Fruit fly (Drosophila melanogaster) whole organism, embryonic: ENCODE data around the gene Smu1.

Experiments used
- Asciz ChIP-seq: fragments of 200-800 bp; sonication (Bioruptor generic); optimal IDR thresholded peaks from 2 replicates; lab custom pipeline; 2017; ENCODE audit warnings: missing biosample characterization, mild to moderate bottlenecking, missing genetic modification characterization, missing genetic modification reagents
- C15 ChIP-seq: fragments of 200-800 bp; sonication (Bioruptor generic); IDR thresholded peaks from 3 replicates; pipeline ENCODE4 v1.3.6; 2022; ENCODE audit warnings: missing biosample characterization, missing genetic modification characterization
- CG10147 ChIP-seq: fragments of 200-800 bp; sonication (Bioruptor generic); optimal IDR thresholded peaks from 2 replicates; lab custom pipeline; 2019; ENCODE audit warnings: missing biosample characterization, mild to moderate bottlenecking, missing genetic modification characterization, moderate library complexity
- CG10274 ChIP-seq: fragments of 200-800 bp; sonication (Bioruptor generic); optimal IDR thresholded peaks from 3 replicates; lab custom pipeline; 2017; ENCODE audit warnings: missing biosample characterization, mild to moderate bottlenecking, missing genetic modification characterization
- CG10431 ChIP-seq: fragments of 200-800 bp; sonication (Bioruptor generic); optimal IDR thresholded peaks from 3 replicates; lab custom pipeline; 2018; ENCODE audit warnings: missing biosample characterization, mild to moderate bottlenecking, missing genetic modification characterization
- CG11085 ChIP-seq: fragments of 200-800 bp; sonication (Bioruptor generic); IDR thresholded peaks from 2 replicates; pipeline ENCODE4 v1.3.6; 2022; ENCODE audit warnings: missing biosample characterization, missing genetic modification characterization
- CG11560 ChIP-seq: fragments of 200-800 bp; sonication (Bioruptor generic); IDR thresholded peaks from 3 replicates; pipeline ENCODE4 v1.3.6; 2022; ENCODE audit warnings: missing biosample characterization, missing genetic modification characterization
- CG12071 ChIP-seq: fragments of 200-800 bp; sonication (Bioruptor generic); optimal IDR thresholded peaks from 3 replicates; lab custom pipeline; 2018; ENCODE audit warnings: missing biosample characterization, mild to moderate bottlenecking, missing genetic modification characterization
- CG13624 ChIP-seq: fragments of 200-800 bp; sonication (Bioruptor generic); optimal IDR thresholded peaks from 2 replicates; lab custom pipeline; 2016; ENCODE audit warnings: missing biosample characterization, missing genetic modification characterization
- CG14667 ChIP-seq: fragments of 200-800 bp; sonication (Bioruptor generic); IDR thresholded peaks from 2 replicates; pipeline ENCODE4 v1.3.6; 2022; ENCODE audit warnings: missing biosample characterization, missing genetic modification characterization
- CG14965 ChIP-seq: fragments of 200-800 bp; sonication (Bioruptor generic); optimal IDR thresholded peaks from 2 replicates; lab custom pipeline; 2016; ENCODE audit warnings: missing biosample characterization, missing genetic modification characterization, borderline replicate concordance
- CG15479 ChIP-seq: fragments of 200-800 bp; sonication (Bioruptor generic); optimal IDR thresholded peaks from 3 replicates; lab custom pipeline; 2019; ENCODE audit warnings: missing biosample characterization, mild to moderate bottlenecking, missing genetic modification characterization, moderate library complexity
- CG1602 ChIP-seq: fragments of 200-800 bp; sonication (Bioruptor generic); optimal IDR thresholded peaks from 3 replicates; lab custom pipeline; 2016; ENCODE audit warnings: missing biosample characterization, missing genetic modification characterization
- CG16813 ChIP-seq: fragments of 200-800 bp; sonication (Bioruptor generic); IDR thresholded peaks from 3 replicates; pipeline ENCODE4 v1.3.6; 2022; ENCODE audit warnings: missing biosample characterization, missing genetic modification characterization; ENCODE audit not compliant: partially characterized antibody
- CG17568 ChIP-seq: fragments of 200-800 bp; sonication (Bioruptor generic); optimal IDR thresholded peaks from 2 replicates; lab custom pipeline; 2018; ENCODE audit warnings: missing biosample characterization, mild to moderate bottlenecking, missing genetic modification characterization, moderate library complexity
- CG1792 ChIP-seq: fragments of 200-800 bp; sonication (Bioruptor generic); optimal IDR thresholded peaks from 2 replicates; lab custom pipeline; 2016; ENCODE audit warnings: missing biosample characterization, missing genetic modification characterization
- CG18011 ChIP-seq: fragments of 200-800 bp; sonication (Bioruptor generic); optimal IDR thresholded peaks from 2 replicates; lab custom pipeline; 2017; ENCODE audit warnings: missing biosample characterization, missing genetic modification characterization, mild to moderate bottlenecking, moderate library complexity, missing genotype
- CG2202 ChIP-seq: fragments of 200-800 bp; sonication (Bioruptor generic); optimal IDR thresholded peaks from 2 replicates; lab custom pipeline; 2018; ENCODE audit warnings: missing biosample characterization, mild to moderate bottlenecking, missing genetic modification characterization
- CG2889 ChIP-seq: fragments of 200-800 bp; sonication (Bioruptor generic); IDR thresholded peaks from 3 replicates; pipeline ENCODE4 v1.3.6; 2022; ENCODE audit warnings: missing biosample characterization, missing genetic modification characterization
- CG3726 ChIP-seq: fragments of 200-800 bp; sonication (Bioruptor generic); IDR thresholded peaks from 3 replicates; pipeline ENCODE4, ENCODE4 v1.3.6; 2022; ENCODE audit warnings: missing biosample characterization, missing genetic modification characterization
- CG4707 ChIP-seq: fragments of 200-800 bp; sonication (Bioruptor generic); optimal IDR thresholded peaks from 2 replicates; lab custom pipeline; 2018; ENCODE audit warnings: missing biosample characterization, mild to moderate bottlenecking, missing genetic modification characterization, moderate library complexity
- CG6175 ChIP-seq: fragments of 200-800 bp; sonication (Bioruptor generic); IDR thresholded peaks from 3 replicates; pipeline ENCODE4 v1.3.6; 2022; ENCODE audit warnings: missing biosample characterization, missing genetic modification characterization
- CG7556 ChIP-seq: fragments of 200-800 bp; sonication (Bioruptor generic); optimal IDR thresholded peaks from 2 replicates; lab custom pipeline; 2017; ENCODE audit warnings: missing biosample characterization, mild to moderate bottlenecking, missing genetic modification characterization
- CG8290 ChIP-seq, 3 experiments: fragments of 200-800 bp; sonication (Bioruptor generic); optimal IDR thresholded peaks; 2 replicates each; lab custom pipeline; 2016 to 2019; ENCODE audit warnings: missing biosample characterization in 3 of 3, missing genetic modification characterization in 3 of 3, mild to moderate bottlenecking in 2 of 3, moderate library complexity in 1 of 3
- Dll ChIP-seq: fragments of 200-800 bp; sonication (Bioruptor generic); IDR thresholded peaks from 4 replicates; pipeline ENCODE4 v1.3.6; 2022; ENCODE audit warnings: missing biosample characterization, missing genetic modification characterization; ENCODE audit not compliant: partially characterized antibody
- E2f2 ChIP-seq: fragments of 200-800 bp; sonication (Bioruptor generic); IDR thresholded peaks from 2 replicates; pipeline ENCODE4 v1.3.6; 2022; ENCODE audit warnings: missing biosample characterization, missing genetic modification characterization
- Fer3 ChIP-seq: fragments of 200-800 bp; sonication (Bioruptor generic); optimal IDR thresholded peaks from 2 replicates; lab custom pipeline; 2018; ENCODE audit warnings: missing biosample characterization, mild to moderate bottlenecking, missing genetic modification characterization, moderate library complexity
- Mad ChIP-seq: fragments of 200-800 bp; sonication (Bioruptor generic); optimal IDR thresholded peaks from 2 replicates; lab custom pipeline; 2016; ENCODE audit warnings: missing biosample characterization, missing genetic modification characterization
- Nf-YA ChIP-seq: fragments of 200-800 bp; sonication (Bioruptor generic); IDR thresholded peaks from 2 replicates; pipeline ENCODE4 v1.3.6; 2022; ENCODE audit warnings: missing biosample characterization, missing genetic modification characterization
- Oaz ChIP-seq: fragments of 200-800 bp; sonication (Bioruptor generic); IDR thresholded peaks from 2 replicates; pipeline ENCODE4 v1.3.6; 2022; ENCODE audit warnings: missing biosample characterization, missing genetic modification characterization
- Opbp ChIP-seq: fragments of 200-800 bp; sonication (Bioruptor generic); IDR thresholded peaks from 3 replicates; pipeline ENCODE4 v1.3.6; 2022; ENCODE audit warnings: missing biosample characterization, missing genetic modification characterization; ENCODE audit not compliant: partially characterized antibody
- Pdp1 ChIP-seq, 2 experiments: fragments of 200-800 bp; sonication (Bioruptor generic); optimal IDR thresholded peaks; 3 replicates each; lab custom pipeline; 2016; ENCODE audit warnings: missing biosample characterization in 2 of 2, missing genetic modification characterization in 2 of 2, mild to moderate bottlenecking in 1 of 2, moderate library complexity in 1 of 2
- Ptx1 ChIP-seq: fragments of 200-800 bp; sonication (Bioruptor generic); IDR thresholded peaks from 2 replicates; pipeline ENCODE4 v1.3.6; 2022; ENCODE audit warnings: missing biosample characterization, missing genetic modification characterization
- bsh ChIP-seq, 2 experiments: fragments of 200-800 bp; sonication (Bioruptor generic); optimal IDR thresholded peaks; 2 replicates each; lab custom pipeline; 2017 to 2018; ENCODE audit warnings: mild to moderate bottlenecking in 2 of 2, missing biosample characterization in 2 of 2, missing genetic modification characterization in 2 of 2, moderate library complexity in 1 of 2
- fd3F ChIP-seq: fragments of 200-800 bp; sonication (Bioruptor generic); optimal IDR thresholded peaks from 2 replicates; lab custom pipeline; 2018; ENCODE audit warnings: missing biosample characterization, mild to moderate bottlenecking, missing genetic modification characterization, moderate library complexity
- fd96Cb ChIP-seq: fragments of 200-800 bp; sonication (Bioruptor generic); optimal IDR thresholded peaks from 2 replicates; lab custom pipeline; 2018; ENCODE audit warnings: missing biosample characterization, mild to moderate bottlenecking, missing genetic modification characterization, moderate library complexity
- gfzf ChIP-seq: fragments of 200-800 bp; sonication (Bioruptor generic); optimal IDR thresholded peaks from 2 replicates; lab custom pipeline; 2016; ENCODE audit warnings: missing biosample characterization, mild to moderate bottlenecking, missing genetic modification characterization, moderate library complexity
- grau ChIP-seq: fragments of 200-800 bp; optimal IDR thresholded peaks from 3 replicates; lab custom pipeline; 2019; ENCODE audit warnings: missing biosample characterization, mild to moderate bottlenecking, missing genetic modification characterization, moderate library complexity
- gsb ChIP-seq: fragments of 200-800 bp; sonication (Bioruptor generic); IDR thresholded peaks from 2 replicates; pipeline ENCODE4 v1.3.6; 2022; ENCODE audit warnings: missing biosample characterization, missing genetic modification characterization
- insv ChIP-seq, 2 experiments: fragments of 200-800 bp; sonication (Bioruptor generic); optimal IDR thresholded peaks; 3 replicates each; lab custom pipeline; 2016 to 2018; ENCODE audit warnings: missing biosample characterization in 2 of 2, missing genetic modification characterization in 2 of 2
- mam ChIP-seq: fragments of 200-800 bp; sonication (Bioruptor generic); optimal IDR thresholded peaks from 3 replicates; lab custom pipeline; 2016; ENCODE audit warnings: missing biosample characterization, missing genetic modification characterization
- pnt ChIP-seq: fragments of 200-800 bp; sonication (Bioruptor generic); optimal IDR thresholded peaks from 3 replicates; lab custom pipeline; 2016; ENCODE audit warnings: missing biosample characterization, missing genetic modification characterization
- sisA ChIP-seq: fragments of 200-800 bp; sonication (Bioruptor generic); IDR thresholded peaks from 2 replicates; pipeline ENCODE4 v1.3.6; 2022; ENCODE audit warnings: missing biosample characterization, missing genetic modification characterization
- tin ChIP-seq: fragments of 200-800 bp; sonication (Bioruptor generic); optimal IDR thresholded peaks from 3 replicates; lab custom pipeline; 2016; ENCODE audit warnings: missing biosample characterization, missing genetic modification characterization

Smu1 gene

DNA sequence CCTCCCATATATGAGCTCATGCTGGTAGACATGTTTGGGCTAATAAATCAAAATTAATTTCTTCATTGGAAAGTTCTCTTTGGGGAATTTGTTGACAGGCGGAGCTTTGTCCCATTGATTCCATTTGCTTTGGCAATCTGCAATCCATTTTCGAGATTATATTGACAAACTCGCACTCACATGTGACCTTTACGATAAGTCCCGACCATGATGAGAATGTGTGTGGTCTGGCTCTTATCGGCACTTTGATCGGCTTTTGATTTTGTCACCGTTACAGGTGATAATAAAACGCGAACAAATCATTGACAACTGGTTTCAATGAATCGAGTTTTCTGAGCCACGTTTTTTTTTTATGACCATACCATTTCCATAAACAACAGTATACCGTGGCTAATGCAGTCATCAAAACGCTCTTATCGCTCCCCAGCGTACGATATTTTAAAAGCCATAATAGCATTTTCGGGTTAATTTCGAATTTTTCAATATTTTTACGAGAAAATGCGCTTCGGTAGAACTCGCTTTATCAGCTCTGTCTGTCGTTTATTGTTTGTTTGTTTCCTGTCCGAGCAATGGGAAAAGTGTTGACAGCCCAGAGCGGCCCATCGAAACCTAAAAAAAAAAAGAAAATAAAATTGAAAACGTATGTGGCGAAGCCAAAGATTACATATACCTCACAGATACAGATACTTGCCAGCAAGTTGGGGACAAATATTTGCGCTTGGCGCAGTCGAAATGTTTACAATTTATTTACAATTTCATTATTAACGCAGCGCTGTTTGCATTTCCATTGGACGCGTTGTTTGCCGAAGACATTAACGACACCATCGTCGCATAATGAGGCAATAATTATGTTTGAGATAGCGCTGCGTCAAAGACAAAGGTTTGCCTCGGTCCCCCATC is 16.5 kb upstream of the Smu1 start (continued):
- TF ChIP-seq CG3726 (GFP tag; lab: Robert Waterston, UW) (no peak), fd96Cb (tag; lab: Kevin White, UChicago) (no peak), gfzf (GFP tag; lab: Kevin White, UChicago) (no peak), Pdp1 (GFP tag; optimal IDR thresholded peaks at IDR 0.05; lab: Kevin White, UChicago) (peak in 1 of 2 experiments; percentile 38), CG14667 (GFP tag; lab: Robert Waterston, UW) (no peak), Fer3 (tag; lab: Kevin White, UChicago) (no peak)

DNA sequence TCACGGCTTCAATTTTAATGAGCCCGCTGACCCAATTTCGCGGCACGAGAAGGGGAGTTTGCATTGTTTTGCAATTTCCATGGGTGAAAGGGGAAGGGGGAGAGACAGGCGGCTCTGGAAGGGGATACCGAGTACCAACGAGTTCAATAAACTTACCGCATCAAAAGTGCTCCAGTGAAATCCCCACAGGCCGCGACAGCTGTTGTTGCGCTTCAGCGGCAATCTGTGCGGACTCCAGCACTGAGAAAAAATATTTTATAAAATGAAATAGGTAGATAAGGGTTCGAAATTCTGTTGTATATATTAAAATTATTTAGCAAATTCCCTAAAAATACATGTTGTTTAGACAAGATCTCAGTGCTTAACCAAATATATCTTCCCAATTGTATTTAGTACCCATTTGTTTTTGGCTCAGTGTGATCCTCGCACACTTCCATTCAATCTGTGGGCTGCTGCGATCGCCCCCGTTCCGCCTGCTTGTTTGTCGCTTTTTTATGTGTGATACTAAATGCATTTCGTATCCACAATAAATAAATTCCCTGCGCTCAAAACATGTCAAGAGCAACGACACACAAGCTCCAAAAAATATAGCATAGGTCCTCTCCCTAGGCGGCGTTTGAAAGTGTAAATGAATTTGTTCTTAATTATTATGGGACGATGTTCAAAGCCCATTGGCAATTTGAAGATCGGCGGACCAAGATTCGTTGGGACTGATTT is 14.6 kb upstream of the Smu1 start:
- TF ChIP-seq Mad (GFP tag; lab: Kevin White, UChicago): peak; percentile 61
- 0 out of 3 replicates have a peak, but pooled peaks have one; percentile 37 for TF ChIP-seq CG2889 (GFP tag; lab: Robert Waterston, UW)
- no peak for TF ChIP-seq CG11085 (GFP tag; lab: Robert Waterston, UW)
- TF ChIP-seq CG12071 (GFP tag; lab: Kevin White, UChicago): peak; percentile 47
- peak; percentile 40 for TF ChIP-seq mam (GFP tag; lab: Kevin White, UChicago)
- no peak for TF ChIP-seq Dll (GFP tag; lab: Robert Waterston, UW)
- TF ChIP-seq Nf-YA (GFP tag; lab: Robert Waterston, UW): peak; percentile 51; the same call in 1 of the 2 replicates
- TF ChIP-seq CG18011 (GFP tag; lab: Kevin White, UChicago): no peak
- TF ChIP-seq CG17568 (GFP tag; lab: Kevin White, UChicago): peak; percentile 27
- peak; percentile 82 for TF ChIP-seq Ptx1 (GFP tag; lab: Robert Waterston, UW)
- peak; percentile 15 for TF ChIP-seq fd3F
- TF ChIP-seq Asciz: peak; percentile 89
- TF ChIP-seq CG11560 (tag; lab: Robert Waterston, UW): 0 out of 3 replicates have a peak, but pooled peaks have one; percentile 52
- TF ChIP-seq Oaz: no peak
- TF ChIP-seq CG15479 (GFP tag; lab: Kevin White, UChicago): no peak
- TF ChIP-seq CG8290 (GFP tag; optimal IDR thresholded peaks at IDR 0.05; lab: Kevin White, UChicago): peak; percentile 7
- TF ChIP-seq CG8290 (tag; optimal IDR thresholded peaks at IDR 0.05; lab: Kevin White, UChicago): no peak
- TF ChIP-seq pnt (GFP tag; lab: Kevin White, UChicago): no peak
- TF ChIP-seq C15 (GFP tag; lab: Robert Waterston, UW): no peak
- TF ChIP-seq CG4707 (GFP tag; lab: Kevin White, UChicago): peak; percentile 73
- peak; percentile 47 for TF ChIP-seq CG10147 (GFP tag; lab: Kevin White, UChicago)
- TF ChIP-seq CG14965 (GFP tag; lab: Kevin White, UChicago): no peak
- peak; percentile 69 for TF ChIP-seq CG7556
- peak; percentile 47 for TF ChIP-seq E2f2 (GFP tag; lab: Robert Waterston, UW)
- peak; percentile 65 to 92 for TF ChIP-seq bsh (GFP tag; optimal IDR thresholded peaks at IDR 0.05; lab: Kevin White, UChicago)
- peak; percentile 88 for TF ChIP-seq sisA (GFP tag; lab: Robert Waterston, UW)
- peak; percentile 56; the same call in 1 of the 2 replicates for TF ChIP-seq CG14667 (GFP tag; lab: Robert Waterston, UW)
- TF ChIP-seq CG2202 (tag; lab: Kevin White, UChicago): peak; percentile 57
- no peak for TF ChIP-seq CG13624 (GFP tag; lab: Kevin White, UChicago)
- peak; percentile 29 for TF ChIP-seq CG10274 (GFP tag; lab: Kevin White, UChicago)
- no peak for TF ChIP-seq gsb
- TF ChIP-seq CG16813: no peak
- no peak for TF ChIP-seq insv (GFP tag; optimal IDR thresholded peaks at IDR 0.05; lab: Kevin White, UChicago)
- no peak for TF ChIP-seq Opbp (GFP tag; lab: Robert Waterston, UW)
- TF ChIP-seq CG1602 (GFP tag; lab: Kevin White, UChicago): peak; percentile 69
- peak; percentile 84 for TF ChIP-seq tin (GFP tag; lab: Kevin White, UChicago)
- peak; percentile 75 for TF ChIP-seq grau (tag; lab: Kevin White, UChicago)
- TF ChIP-seq CG6175 (GFP tag; lab: Robert Waterston, UW): 0 out of 3 replicates have a peak, but pooled peaks have one; percentile 13
- peak; percentile 24 for TF ChIP-seq CG1792 (GFP tag; lab: Kevin White, UChicago)
- peak; percentile 58 for TF ChIP-seq CG10431 (GFP tag; lab: Kevin White, UChicago)
